Worm (Caenorhabditis elegans): ENCODE measurements around the gene strm-1.

DNA sequence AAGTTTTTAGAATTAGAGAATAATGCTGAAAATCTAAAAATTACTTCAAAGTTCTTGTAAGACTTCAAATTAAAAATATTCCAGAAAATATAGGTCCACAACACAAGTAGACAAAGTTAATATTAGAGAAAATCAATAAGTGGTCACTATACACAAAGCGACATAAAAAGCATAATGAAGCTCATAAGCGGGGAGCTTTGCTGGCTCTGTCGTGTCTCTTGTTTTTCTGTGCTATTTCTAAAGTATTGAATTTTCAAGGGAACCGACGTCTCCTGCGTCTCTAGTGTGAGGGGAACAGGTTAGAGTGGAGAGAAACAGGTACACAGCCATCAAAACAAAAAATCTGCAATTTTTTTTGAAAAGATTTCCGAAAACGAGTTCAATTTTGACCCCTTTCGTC lies 36.7 kb downstream of the strm-1 start, which contains the start of gene E02H9.13:
- TF ChIP-seq dao-5 (tag; optimal IDR thresholded peaks at IDR 0.05) (no peak), him-1 (tag; optimal IDR thresholded peaks at IDR 0.05) (no peak), W03F9.2 (tag; optimal IDR thresholded peaks at IDR 0.05) (no peak)

All from whole organism, L4/young adult.